Fruit fly (Drosophila melanogaster) whole organism, embryonic: Measurements from ENCODE around the gene Ufl1.

Experiments
- Aef1 ChIP-seq: fragments of 200-800 bp; sonication (Bioruptor generic); IDR thresholded peaks from 3 replicates; pipeline ENCODE4 v1.3.6; 2022; ENCODE audit warnings: missing biosample characterization, missing genetic modification characterization
- Asciz ChIP-seq: fragments of 200-800 bp; sonication (Bioruptor generic); optimal IDR thresholded peaks from 2 replicates; lab custom pipeline; 2017; ENCODE audit warnings: missing biosample characterization, mild to moderate bottlenecking, missing genetic modification characterization, missing genetic modification reagents
- BEAF-32 ChIP-seq: fragments of 200-800 bp; sonication (Bioruptor generic); optimal IDR thresholded peaks from 3 replicates; lab custom pipeline; 2017; ENCODE audit warnings: missing biosample characterization, missing genetic modification characterization, mild to moderate bottlenecking, moderate library complexity, missing genetic modification reagents
- CG10431 ChIP-seq: fragments of 200-800 bp; sonication (Bioruptor generic); optimal IDR thresholded peaks from 3 replicates; lab custom pipeline; 2018; ENCODE audit warnings: missing biosample characterization, mild to moderate bottlenecking, missing genetic modification characterization
- CG11085 ChIP-seq: fragments of 200-800 bp; sonication (Bioruptor generic); IDR thresholded peaks from 2 replicates; pipeline ENCODE4 v1.3.6; 2022; ENCODE audit warnings: missing biosample characterization, missing genetic modification characterization
- CG17385 ChIP-seq: fragments of 200-800 bp; sonication (Bioruptor generic); optimal IDR thresholded peaks from 3 replicates; lab custom pipeline; 2018; ENCODE audit warnings: missing biosample characterization, mild to moderate bottlenecking, missing genetic modification characterization
- CG2116 ChIP-seq: fragments of 200-800 bp; sonication (Bioruptor generic); optimal IDR thresholded peaks from 3 replicates; lab custom pipeline; 2018; ENCODE audit warnings: missing biosample characterization, mild to moderate bottlenecking, missing genetic modification characterization
- CG3163 ChIP-seq: fragments of 200-800 bp; sonication (Bioruptor generic); optimal IDR thresholded peaks from 3 replicates; lab custom pipeline; 2016; ENCODE audit warnings: missing biosample characterization, missing genetic modification characterization
- CG33213 ChIP-seq: fragments of 200-800 bp; sonication (Bioruptor generic); optimal IDR thresholded peaks from 3 replicates; lab custom pipeline; 2016; ENCODE audit warnings: missing biosample characterization, missing genetic modification characterization
- CG3847 ChIP-seq: fragments of 200-800 bp; sonication (Bioruptor generic); IDR thresholded peaks from 2 replicates; pipeline ENCODE4 v1.3.6; 2022; ENCODE audit warnings: missing biosample characterization, missing genetic modification characterization
- CG4707 ChIP-seq: fragments of 200-800 bp; sonication (Bioruptor generic); optimal IDR thresholded peaks from 2 replicates; lab custom pipeline; 2018; ENCODE audit warnings: missing biosample characterization, mild to moderate bottlenecking, missing genetic modification characterization, moderate library complexity
- CG8290 ChIP-seq, 3 experiments: fragments of 200-800 bp; sonication (Bioruptor generic); optimal IDR thresholded peaks; 2 replicates each; lab custom pipeline; 2016 to 2019; ENCODE audit warnings: missing biosample characterization in 3 of 3, missing genetic modification characterization in 3 of 3, mild to moderate bottlenecking in 2 of 3, moderate library complexity in 1 of 3
- CHES-1-like ChIP-seq: fragments of 200-800 bp; sonication (Bioruptor generic); optimal IDR thresholded peaks from 2 replicates; lab custom pipeline; 2016; ENCODE audit warnings: missing biosample characterization, missing genetic modification characterization
- Dfd ChIP-seq, 2 experiments: fragments of >200 bp; optimal IDR thresholded peaks; 2 replicates each; lab custom pipeline; 2017; ENCODE audit warnings: missing biosample characterization in 2 of 2, missing genetic modification characterization in 2 of 2
- Drgx ChIP-seq: fragments of 200-800 bp; sonication (Bioruptor generic); IDR thresholded peaks from 2 replicates; pipeline ENCODE4 v1.3.6; 2022; ENCODE audit warnings: missing biosample characterization, missing genetic modification characterization
- Elba2 ChIP-seq: fragments of 200-800 bp; sonication (Bioruptor generic); optimal IDR thresholded peaks from 3 replicates; lab custom pipeline; 2016; ENCODE audit warnings: missing biosample characterization, missing genetic modification characterization
- HLHmδ ChIP-seq: fragments of 200-800 bp; sonication (Bioruptor generic); optimal IDR thresholded peaks from 2 replicates; lab custom pipeline; 2018; ENCODE audit warnings: missing biosample characterization, mild to moderate bottlenecking, missing genetic modification characterization, moderate library complexity
- Hr78 ChIP-seq, 2 experiments: fragments of 200-800 bp in 1 of 2; fragments of >200 bp in 1 of 2; sonication (Bioruptor generic) in 1 of 2; optimal IDR thresholded peaks; 2 replicates each; lab custom pipeline; 2017 to 2019; ENCODE audit warnings: missing biosample characterization in 2 of 2, missing genetic modification characterization in 2 of 2, mild to moderate bottlenecking in 1 of 2, moderate library complexity in 1 of 2
- Max ChIP-seq: fragments of 200-800 bp; sonication (Bioruptor generic); optimal IDR thresholded peaks from 2 replicates; lab custom pipeline; 2016; ENCODE audit warnings: missing biosample characterization, mild to moderate bottlenecking, missing genetic modification characterization
- Med ChIP-seq: fragments of 200-800 bp; sonication (Bioruptor generic); peaks from one replicate; lab custom pipeline; 2016; ENCODE audit warnings: missing biosample characterization, missing genetic modification characterization, mild to moderate bottlenecking, inconsistent platforms, moderate library complexity
- NC2α ChIP-seq: fragments of 200-800 bp; sonication (Bioruptor generic); optimal IDR thresholded peaks from 2 replicates; lab custom pipeline; 2016; ENCODE audit warnings: missing biosample characterization, missing genetic modification characterization
- Trl ChIP-seq, 3 experiments: fragments of >200 bp in 2 of 3; fragments of 200-800 bp in 1 of 3; sonication (Bioruptor generic) in 1 of 3; optimal IDR thresholded peaks; 2 replicates in 1 of 3; 3 replicates in 2 of 3; lab custom pipeline; 2016 to 2017; ENCODE audit warnings: missing biosample characterization in 1 of 3, missing genetic modification characterization in 1 of 3
- btn ChIP-seq: fragments of 200-800 bp; sonication (Bioruptor generic); optimal IDR thresholded peaks from 2 replicates; lab custom pipeline; 2016; ENCODE audit warnings: missing biosample characterization, missing genetic modification characterization
- chinmo ChIP-seq: fragments of 200-800 bp; sonication (Bioruptor generic); IDR thresholded peaks from 4 replicates; pipeline ENCODE4 v1.3.6; 2022; ENCODE audit warnings: missing biosample characterization, missing genetic modification characterization; ENCODE audit not compliant: partially characterized antibody
- crol ChIP-seq: fragments of 200-800 bp; sonication (Bioruptor generic); IDR thresholded peaks from 2 replicates; pipeline ENCODE4 v1.3.6; 2022; ENCODE audit warnings: missing biosample characterization, missing genetic modification characterization
- disco-r ChIP-seq: fragments of 200-800 bp; sonication (Bioruptor generic); optimal IDR thresholded peaks from 2 replicates; lab custom pipeline; 2016; ENCODE audit warnings: missing biosample characterization, missing genetic modification characterization
- ewg ChIP-seq: fragments of 200-800 bp; sonication (Bioruptor generic); optimal IDR thresholded peaks from 3 replicates; lab custom pipeline; 2017; ENCODE audit warnings: mild to moderate bottlenecking, missing biosample characterization, missing genetic modification reagents, missing genetic modification characterization
- fd64A ChIP-seq: fragments of 200-800 bp; sonication (Bioruptor generic); optimal IDR thresholded peaks from 3 replicates; lab custom pipeline; 2018; ENCODE audit warnings: missing biosample characterization, mild to moderate bottlenecking, missing genetic modification characterization
- gfzf ChIP-seq: fragments of 200-800 bp; sonication (Bioruptor generic); optimal IDR thresholded peaks from 2 replicates; lab custom pipeline; 2016; ENCODE audit warnings: missing biosample characterization, mild to moderate bottlenecking, missing genetic modification characterization, moderate library complexity
- ham ChIP-seq: fragments of 200-800 bp; sonication (Bioruptor generic); IDR thresholded peaks from 2 replicates; pipeline ENCODE4 v1.3.6; 2022; ENCODE audit warnings: missing biosample characterization, missing genetic modification characterization
- lab ChIP-seq: fragments of 200-800 bp; sonication (Bioruptor generic); optimal IDR thresholded peaks from 3 replicates; lab custom pipeline; 2017; ENCODE audit warnings: missing biosample characterization, missing genetic modification characterization, mild to moderate bottlenecking, moderate library complexity, missing genetic modification reagents
- lbe ChIP-seq: fragments of 200-800 bp; sonication (Bioruptor generic); optimal IDR thresholded peaks from 2 replicates; lab custom pipeline; 2016; ENCODE audit warnings: missing biosample characterization, mild to moderate bottlenecking, missing genetic modification characterization
- mam ChIP-seq: fragments of 200-800 bp; sonication (Bioruptor generic); optimal IDR thresholded peaks from 3 replicates; lab custom pipeline; 2016; ENCODE audit warnings: missing biosample characterization, missing genetic modification characterization
- mirr ChIP-seq: fragments of 200-800 bp; sonication (Bioruptor generic); optimal IDR thresholded peaks from 3 replicates; lab custom pipeline; 2018; ENCODE audit warnings: missing biosample characterization, mild to moderate bottlenecking, missing genetic modification characterization
- nerfin-1 ChIP-seq: fragments of 200-800 bp; sonication (Bioruptor generic); optimal IDR thresholded peaks from 3 replicates; lab custom pipeline; 2019; ENCODE audit warnings: missing biosample characterization, mild to moderate bottlenecking, missing genetic modification characterization, moderate library complexity
- nom ChIP-seq: fragments of 200-800 bp; sonication (Bioruptor generic); optimal IDR thresholded peaks from 2 replicates; lab custom pipeline; 2017; ENCODE audit warnings: missing biosample characterization, missing genetic modification characterization, mild to moderate bottlenecking, moderate library complexity, missing genetic modification reagents
- pan ChIP-seq, 4 experiments: fragments of >200 bp in 3 of 4; fragments of 200-800 bp in 1 of 4; sonication (Bioruptor generic) in 1 of 4; optimal IDR thresholded peaks in 3 of 4; IDR thresholded peaks in 1 of 4; 2 replicates each; pipeline versions ENCODE4 v1.3.6 to Lab custom; 2017 to 2022; ENCODE audit warnings: missing biosample characterization in 2 of 4, missing genetic modification characterization in 2 of 4, mixed read lengths in 1 of 4
- pros ChIP-seq: fragments of 200-800 bp; sonication (Bioruptor generic); optimal IDR thresholded peaks from 3 replicates; lab custom pipeline; 2019; ENCODE audit warnings: missing biosample characterization, mild to moderate bottlenecking, missing genetic modification characterization, moderate library complexity
- sens-2 ChIP-seq: fragments of 200-800 bp; sonication (Bioruptor generic); IDR thresholded peaks from 2 replicates; pipeline ENCODE4 v1.3.6; 2022; ENCODE audit warnings: missing biosample characterization, missing genetic modification characterization
- seq ChIP-seq: fragments of 200-800 bp; sonication (Bioruptor generic); IDR thresholded peaks from 2 replicates; pipeline ENCODE4 v1.3.6; 2022; ENCODE audit warnings: missing biosample characterization, missing genetic modification characterization
- twi ChIP-seq: fragments of 200-800 bp; optimal IDR thresholded peaks from 2 replicates; lab custom pipeline; 2019; ENCODE audit warnings: missing biosample characterization, mild to moderate bottlenecking, missing genetic modification characterization, moderate library complexity
- vfl ChIP-seq: fragments of 200-800 bp; sonication (Bioruptor generic); optimal IDR thresholded peaks from 2 replicates; lab custom pipeline; 2016; ENCODE audit warnings: missing biosample characterization, missing genetic modification characterization
- wek ChIP-seq: fragments of 200-800 bp; sonication (Bioruptor generic); optimal IDR thresholded peaks from 3 replicates; lab custom pipeline; 2018; ENCODE audit warnings: missing biosample characterization, mild to moderate bottlenecking, missing genetic modification characterization, moderate library complexity
- wor ChIP-seq: fragments of 200-800 bp; sonication (Bioruptor generic); IDR thresholded peaks from 2 replicates; pipeline ENCODE4 v1.3.6; 2022; ENCODE audit warnings: missing biosample characterization, missing genetic modification characterization
- z ChIP-seq: fragments of 200-800 bp; sonication (Bioruptor generic); IDR thresholded peaks from 3 replicates; pipeline ENCODE4 v1.3.6; 2022; ENCODE audit warnings: missing biosample characterization, missing genetic modification characterization
- zen2 ChIP-seq: fragments of 200-800 bp; sonication (Bioruptor generic); IDR thresholded peaks from 3 replicates; pipeline ENCODE4 v1.3.6; 2022; ENCODE audit warnings: missing biosample characterization, missing genetic modification characterization; ENCODE audit not compliant: partially characterized antibody

Gene Ufl1

DNA sequence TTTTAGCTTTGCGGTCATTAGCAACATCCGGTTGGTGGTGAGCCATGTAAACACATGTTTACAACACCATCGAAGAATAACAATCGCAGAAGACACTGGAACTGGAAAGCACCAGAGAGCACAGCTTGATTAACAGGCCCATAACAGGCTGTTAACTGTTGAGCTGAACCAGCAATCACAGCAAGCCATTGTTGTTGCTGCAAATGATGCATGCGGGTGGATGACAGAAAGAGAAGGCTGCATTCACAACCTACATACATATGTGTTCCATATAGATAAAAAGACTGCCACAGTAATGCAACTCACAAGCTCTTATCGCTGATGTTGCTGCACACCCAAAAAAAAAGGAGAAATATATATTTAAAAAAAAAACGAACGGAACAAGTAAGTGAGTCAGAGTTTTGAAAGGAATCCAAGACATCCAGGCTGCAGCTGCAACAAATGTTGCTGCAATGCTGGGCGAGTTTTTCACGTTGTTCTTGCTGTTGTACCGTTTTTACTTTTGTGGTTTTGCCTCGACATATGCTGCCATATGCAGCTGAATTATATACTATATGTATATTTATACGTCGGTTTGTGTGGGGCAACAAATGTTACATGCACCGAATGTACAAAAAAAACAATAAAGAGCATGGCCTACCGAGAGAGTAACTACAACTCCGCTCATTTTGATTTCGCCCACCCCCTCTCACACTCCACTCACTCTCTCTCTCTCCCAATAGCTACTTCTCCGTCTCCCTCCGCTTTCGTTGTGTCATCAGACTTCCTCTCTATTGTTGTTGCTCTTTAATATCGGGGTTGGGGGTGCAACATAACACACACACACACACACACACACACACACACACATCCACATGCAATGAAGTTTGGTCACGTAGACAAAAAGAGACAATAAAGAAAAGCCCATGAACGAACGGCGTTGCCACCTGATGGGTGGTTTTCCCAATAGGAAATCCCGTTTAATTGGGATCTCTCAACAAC lies 28.9 kb upstream of the Ufl1 start (continued):
- TF ChIP-seq lab (GFP tag; lab: Kevin White, UChicago) (peak; percentile 2), CG17385 (GFP tag; lab: Kevin White, UChicago) (peak; percentile 23), CG8290 (GFP tag; optimal IDR thresholded peaks at IDR 0.05; lab: Kevin White, UChicago) (no peak), CG8290 (tag; optimal IDR thresholded peaks at IDR 0.05; lab: Kevin White, UChicago) (peak in 1 of 2 experiments; percentile 31), vfl (GFP tag; lab: Kevin White, UChicago) (no peak), CHES-1-like (GFP tag; lab: Kevin White, UChicago) (no peak), seq (GFP tag; lab: Robert Waterston, UW) (peak; percentile 70), sens-2 (GFP tag; lab: Robert Waterston, UW) (peak; percentile 60), CG11085 (no peak), fd64A (GFP tag; lab: Kevin White, UChicago) (peak; percentile 19), wek (peak; percentile 5), Dfd (GFP tag; optimal IDR thresholded peaks at IDR 0.05; lab: Kevin White, UChicago) (peak in 1 of 2 experiments; percentile 36), HLHmδ (peak; percentile 50), pros (GFP tag; lab: Kevin White, UChicago) (peak; percentile 83), ham (GFP tag; lab: Robert Waterston, UW) (no peak), BEAF-32 (GFP tag; lab: Kevin White, UChicago) (no peak), CG3163 (peak; percentile 17), Max (GFP tag; lab: Kevin White, UChicago) (no peak), nom (GFP tag; lab: Kevin White, UChicago) (peak; percentile 37), zen2 (GFP tag; lab: Robert Waterston, UW) (peak; percentile 48; the same call in 1 of the 3 replicates), mirr (GFP tag; lab: Kevin White, UChicago) (no peak), Drgx (GFP tag; lab: Robert Waterston, UW) (0 out of 2 replicates have a peak, but pooled peaks have one; percentile 16), Aef1 (GFP tag; lab: Robert Waterston, UW) (no peak), disco-r (GFP tag; lab: Kevin White, UChicago) (no peak), Asciz (GFP tag; lab: Kevin White, UChicago) (peak; percentile 7), gfzf (GFP tag; lab: Kevin White, UChicago) (no peak), Hr78 (GFP tag; optimal IDR thresholded peaks at IDR 0.05; lab: Kevin White, UChicago) (peak in 1 of 2 experiments; percentile 14), z (GFP tag; lab: Robert Waterston, UW) (peak; percentile 78), ewg (GFP tag; lab: Kevin White, UChicago) (peak; percentile 44), lbe (peak; percentile 6), chinmo (0 out of 4 replicates have a peak, but pooled peaks have one; percentile 60), CG10431 (GFP tag; lab: Kevin White, UChicago) (no peak), mam (GFP tag; lab: Kevin White, UChicago) (no peak), NC2α (GFP tag; lab: Kevin White, UChicago) (no peak), Med (GFP tag; lab: Kevin White, UChicago) (peak; percentile 78), twi (tag; lab: Kevin White, UChicago) (peak; percentile 94), Elba2 (GFP tag; lab: Kevin White, UChicago) (peak; percentile 98), crol (GFP tag; lab: Robert Waterston, UW) (peak; percentile 91), pan (optimal IDR thresholded peaks at IDR 0.05; lab: Kevin White, UChicago) (no peak), pan (GFP tag; optimal IDR thresholded peaks at IDR 0.05 in 1 of 2, IDR thresholded peaks at IDR 0.05 in 1 of 2) (peak in 1 of 2 experiments; percentile 21), CG3847 (GFP tag; lab: Robert Waterston, UW) (no peak), wor (no peak), Trl (optimal IDR thresholded peaks at IDR 0.05; lab: Kevin White, UChicago) (peak; percentile 88 to 100), Trl (GFP tag; optimal IDR thresholded peaks at IDR 0.05; lab: Kevin White, UChicago) (no peak), nerfin-1 (tag; lab: Kevin White, UChicago) (peak; percentile 7), CG2116 (GFP tag; lab: Kevin White, UChicago) (peak; percentile 11), btn (GFP tag; lab: Kevin White, UChicago) (no peak), CG33213 (GFP tag; lab: Kevin White, UChicago) (no peak), CG4707 (GFP tag; lab: Kevin White, UChicago) (peak; percentile 42)
